Fruit fly (Drosophila melanogaster) whole organism, embryonic: Measurements from ENCODE around the gene superdeath.

Source experiments
- ATbp ChIP-seq: fragments of 200-800 bp; sonication (Bioruptor generic); optimal IDR thresholded peaks from 2 replicates; lab custom pipeline; 2017; ENCODE audit warnings: missing biosample characterization, mild to moderate bottlenecking, missing genetic modification characterization, missing genetic modification reagents
- Atf-2 ChIP-seq: fragments of 200-800 bp; sonication (Bioruptor generic); optimal IDR thresholded peaks from 2 replicates; lab custom pipeline; 2016; ENCODE audit warnings: missing biosample characterization, missing genetic modification characterization
- Blimp-1 ChIP-seq: fragments of 200-800 bp; sonication (Bioruptor generic); optimal IDR thresholded peaks from 3 replicates; lab custom pipeline; 2018; ENCODE audit warnings: missing biosample characterization, missing genetic modification characterization, mild to moderate bottlenecking, moderate library complexity, missing genetic modification reagents
- CG10462 ChIP-seq: fragments of 200-800 bp; sonication (Bioruptor generic); optimal IDR thresholded peaks from 2 replicates; lab custom pipeline; 2016; ENCODE audit warnings: missing biosample characterization, missing genetic modification characterization
- CG10543 ChIP-seq: fragments of 200-800 bp; sonication (Bioruptor generic); optimal IDR thresholded peaks from 3 replicates; lab custom pipeline; 2017; ENCODE audit warnings: missing biosample characterization, mild to moderate bottlenecking, missing genetic modification characterization, moderate library complexity
- CG11093 ChIP-seq: fragments of 200-800 bp; sonication (Bioruptor generic); IDR thresholded peaks from 3 replicates; pipeline ENCODE4 v1.3.6; 2022; ENCODE audit warnings: missing biosample characterization, missing genetic modification characterization
- CG11696 ChIP-seq: fragments of 200-800 bp; sonication (Bioruptor generic); IDR thresholded peaks from 2 replicates; pipeline ENCODE4 v1.3.6; 2022; ENCODE audit warnings: missing biosample characterization, missing genetic modification characterization
- CG13123 ChIP-seq: fragments of 200-800 bp; sonication (Bioruptor generic); optimal IDR thresholded peaks from 2 replicates; lab custom pipeline; 2016; ENCODE audit warnings: missing biosample characterization, missing genetic modification characterization
- CG14050 ChIP-seq: fragments of 200-800 bp; sonication (Bioruptor generic); IDR thresholded peaks from 3 replicates; pipeline ENCODE4 v1.3.6; 2022; ENCODE audit warnings: missing biosample characterization, missing genetic modification characterization
- CG17359 ChIP-seq: fragments of 200-800 bp; sonication (Bioruptor generic); optimal IDR thresholded peaks from 3 replicates; lab custom pipeline; 2018; ENCODE audit warnings: missing biosample characterization, mild to moderate bottlenecking, missing genetic modification characterization, moderate library complexity
- CG17385 ChIP-seq: fragments of 200-800 bp; sonication (Bioruptor generic); optimal IDR thresholded peaks from 3 replicates; lab custom pipeline; 2018; ENCODE audit warnings: missing biosample characterization, mild to moderate bottlenecking, missing genetic modification characterization
- CG18011 ChIP-seq: fragments of 200-800 bp; sonication (Bioruptor generic); optimal IDR thresholded peaks from 2 replicates; lab custom pipeline; 2017; ENCODE audit warnings: missing biosample characterization, missing genetic modification characterization, mild to moderate bottlenecking, moderate library complexity, missing genotype
- CG31224 ChIP-seq: fragments of 200-800 bp; sonication (Bioruptor generic); IDR thresholded peaks from 2 replicates; pipeline ENCODE4 v1.3.6; 2022; ENCODE audit warnings: missing biosample characterization, missing genetic modification characterization
- CG6272 ChIP-seq: fragments of 200-800 bp; sonication (Bioruptor generic); IDR thresholded peaks from 2 replicates; pipeline ENCODE4 v1.3.6; 2022; ENCODE audit warnings: missing biosample characterization, missing genetic modification characterization
- CG6654 ChIP-seq: fragments of 200-800 bp; sonication (Bioruptor generic); optimal IDR thresholded peaks from 2 replicates; lab custom pipeline; 2017; ENCODE audit warnings: missing biosample characterization, mild to moderate bottlenecking, missing genetic modification characterization
- CG6813 ChIP-seq: fragments of 200-800 bp; sonication (Bioruptor generic); optimal IDR thresholded peaks from 2 replicates; lab custom pipeline; 2017; ENCODE audit warnings: missing biosample characterization, missing genetic modification characterization, mild to moderate bottlenecking, moderate library complexity, missing genetic modification reagents
- CG7987 ChIP-seq: fragments of 200-800 bp; sonication (Bioruptor generic); optimal IDR thresholded peaks from 2 replicates; lab custom pipeline; 2018; ENCODE audit warnings: missing biosample characterization, mild to moderate bottlenecking, missing genetic modification characterization, moderate library complexity
- CG8281 ChIP-seq: fragments of 200-800 bp; sonication (Bioruptor generic); optimal IDR thresholded peaks from 2 replicates; lab custom pipeline; 2018; ENCODE audit warnings: missing biosample characterization, mild to moderate bottlenecking, missing genetic modification characterization, moderate library complexity
- CG9797 ChIP-seq: fragments of 200-800 bp; sonication (Bioruptor generic); optimal IDR thresholded peaks from 3 replicates; lab custom pipeline; 2018; ENCODE audit warnings: missing biosample characterization, mild to moderate bottlenecking, missing genetic modification characterization
- Doc3 ChIP-seq: fragments of 200-800 bp; sonication (Bioruptor generic); IDR thresholded peaks from 3 replicates; pipeline ENCODE4 v1.3.6; 2022; ENCODE audit warnings: missing biosample characterization, missing genetic modification characterization; ENCODE audit not compliant: partially characterized antibody
- ERR ChIP-seq: fragments of 200-800 bp; sonication (Bioruptor generic); optimal IDR thresholded peaks from 2 replicates; lab custom pipeline; 2016; ENCODE audit warnings: missing biosample characterization, missing genetic modification characterization
- HmgD ChIP-seq: fragments of 200-800 bp; sonication (Bioruptor generic); optimal IDR thresholded peaks from 3 replicates; lab custom pipeline; 2016; ENCODE audit warnings: missing biosample characterization, missing genetic modification characterization
- Hmx ChIP-seq: fragments of 200-800 bp; sonication (Bioruptor generic); optimal IDR thresholded peaks from 2 replicates; lab custom pipeline; 2016; ENCODE audit warnings: missing biosample characterization, missing genetic modification characterization
- Lpt ChIP-seq: fragments of >200 bp; optimal IDR thresholded peaks from 2 replicates; lab custom pipeline; 2018; ENCODE audit warnings: missing biosample characterization, missing genetic modification characterization
- MTF-1 ChIP-seq: fragments of 200-800 bp; sonication (Bioruptor generic); optimal IDR thresholded peaks from 2 replicates; lab custom pipeline; 2018; ENCODE audit warnings: missing biosample characterization, mild to moderate bottlenecking, missing genetic modification characterization, borderline replicate concordance
- Mrtf ChIP-seq: fragments of 200-800 bp; sonication (Bioruptor generic); IDR thresholded peaks from 3 replicates; pipeline ENCODE4 v1.3.6; 2022; ENCODE audit warnings: missing biosample characterization, missing genetic modification characterization
- NC2α ChIP-seq: fragments of 200-800 bp; sonication (Bioruptor generic); optimal IDR thresholded peaks from 2 replicates; lab custom pipeline; 2016; ENCODE audit warnings: missing biosample characterization, missing genetic modification characterization
- Poxn ChIP-seq: fragments of 200-800 bp; sonication (Bioruptor generic); IDR thresholded peaks from 2 replicates; pipeline ENCODE4 v1.3.6; 2022; ENCODE audit warnings: missing biosample characterization, missing genetic modification characterization
- Rx ChIP-seq: fragments of 200-800 bp; sonication (Bioruptor generic); IDR thresholded peaks from 2 replicates; pipeline ENCODE4 v1.3.6; 2022; ENCODE audit warnings: missing biosample characterization, missing genetic modification characterization
- Six4 ChIP-seq: fragments of 200-800 bp; sonication (Bioruptor generic); optimal IDR thresholded peaks from 2 replicates; lab custom pipeline; 2016; ENCODE audit warnings: missing biosample characterization, missing genetic modification characterization
- TFAM ChIP-seq: fragments of 200-800 bp; sonication (Bioruptor generic); optimal IDR thresholded peaks from 2 replicates; lab custom pipeline; 2017; ENCODE audit warnings: missing biosample characterization, missing genetic modification characterization, inconsistent platforms
- Xrp1 ChIP-seq: fragments of 200-800 bp; sonication (Bioruptor generic); IDR thresholded peaks from 2 replicates; pipeline ENCODE4 v1.3.6; 2022; ENCODE audit warnings: missing biosample characterization, missing genetic modification characterization
- ato ChIP-seq: fragments of 200-800 bp; sonication (Bioruptor generic); IDR thresholded peaks from 2 replicates; pipeline ENCODE4 v1.3.6; 2022; ENCODE audit warnings: missing biosample characterization, missing genetic modification characterization; ENCODE audit not compliant: partially characterized antibody
- ci ChIP-seq: fragments of 200-800 bp; sonication (Bioruptor generic); IDR thresholded peaks from 3 replicates; pipeline ENCODE4 v1.3.6; 2022; ENCODE audit warnings: missing biosample characterization, missing genetic modification characterization
- croc ChIP-seq: fragments of 200-800 bp; sonication (Bioruptor generic); conservative IDR thresholded peaks from 3 replicates; pipeline ENCODE4 v1.3.6; 2022; ENCODE audit warnings: missing biosample characterization, missing genetic modification characterization
- danr ChIP-seq: fragments of 200-800 bp; sonication (Bioruptor generic); IDR thresholded peaks from 2 replicates; pipeline ENCODE4 v1.3.6; 2022; ENCODE audit warnings: missing biosample characterization, missing genetic modification characterization
- dmrt11E ChIP-seq: fragments of 200-800 bp; sonication (Bioruptor generic); optimal IDR thresholded peaks from 3 replicates; lab custom pipeline; 2018; ENCODE audit warnings: missing biosample characterization, mild to moderate bottlenecking, missing genetic modification characterization, moderate library complexity
- dpn ChIP-seq, 2 experiments: fragments of 200-800 bp; sonication (Bioruptor generic); optimal IDR thresholded peaks; 3 replicates each; lab custom pipeline; 2016; ENCODE audit warnings: missing biosample characterization in 2 of 2, missing genetic modification characterization in 2 of 2
- eve ChIP-seq, 2 experiments: fragments of >200 bp; optimal IDR thresholded peaks; 2 replicates each; lab custom pipeline; 2017; ENCODE audit warnings: missing biosample characterization in 2 of 2, missing genetic modification characterization in 2 of 2
- gcm ChIP-seq: fragments of 200-800 bp; sonication (Bioruptor generic); optimal IDR thresholded peaks from 2 replicates; lab custom pipeline; 2019; ENCODE audit warnings: missing biosample characterization, mild to moderate bottlenecking, missing genetic modification characterization, moderate library complexity
- ind ChIP-seq: fragments of 200-800 bp; sonication (Bioruptor generic); optimal IDR thresholded peaks from 3 replicates; lab custom pipeline; 2016; ENCODE audit warnings: missing biosample characterization, missing genetic modification characterization
- nau ChIP-seq: fragments of 200-800 bp; sonication (Bioruptor generic); optimal IDR thresholded peaks from 3 replicates; lab custom pipeline; 2017; ENCODE audit warnings: missing biosample characterization, mild to moderate bottlenecking, missing genetic modification characterization, missing genetic modification reagents
- org-1 ChIP-seq: fragments of 200-800 bp; sonication (Bioruptor generic); optimal IDR thresholded peaks from 2 replicates; lab custom pipeline; 2017; ENCODE audit warnings: missing biosample characterization, missing genetic modification characterization
- sc ChIP-seq, 3 experiments: fragments of >200 bp in 2 of 3; fragments of 200-800 bp in 1 of 3; sonication (Bioruptor generic) in 1 of 3; optimal IDR thresholded peaks; 2 replicates in 2 of 3; 3 replicates in 1 of 3; lab custom pipeline; 2017; ENCODE audit warnings: mild to moderate bottlenecking in 1 of 3, missing biosample characterization in 1 of 3, missing genetic modification characterization in 1 of 3, missing genetic modification reagents in 1 of 3
- sna ChIP-seq: fragments of 200-800 bp; sonication (Bioruptor generic); IDR thresholded peaks from 2 replicates; pipeline ENCODE4 v1.3.6; 2022; ENCODE audit warnings: missing biosample characterization, missing genetic modification characterization; ENCODE audit not compliant: partially characterized antibody
- sqz ChIP-seq: fragments of 200-800 bp; sonication (Bioruptor generic); optimal IDR thresholded peaks from 3 replicates; lab custom pipeline; 2018; ENCODE audit warnings: missing biosample characterization, mild to moderate bottlenecking, missing genetic modification characterization
- twi ChIP-seq: fragments of 200-800 bp; optimal IDR thresholded peaks from 2 replicates; lab custom pipeline; 2019; ENCODE audit warnings: missing biosample characterization, mild to moderate bottlenecking, missing genetic modification characterization, moderate library complexity
- unpg ChIP-seq: fragments of 200-800 bp; sonication (Bioruptor generic); optimal IDR thresholded peaks from 3 replicates; lab custom pipeline; 2018; ENCODE audit warnings: missing biosample characterization, mild to moderate bottlenecking, missing genetic modification characterization, moderate library complexity

The superdeath gene

dm6 chr3R:29112398-29113150 lies 25.9 kb upstream of the superdeath start, which contains the start of the genes alpha-Man-Ib and Pdhb (continued):
- TF ChIP-seq CG6272 (peak; percentile 78), MTF-1 (GFP tag; lab: Kevin White, UChicago) (peak; percentile 48), eve (GFP tag; optimal IDR thresholded peaks at IDR 0.05; lab: Kevin White, UChicago) (no peak), CG10543 (GFP tag; lab: Kevin White, UChicago) (peak; percentile 87), sc (optimal IDR thresholded peaks at IDR 0.05; lab: Kevin White, UChicago) (no peak), sc (GFP tag; optimal IDR thresholded peaks at IDR 0.05; lab: Kevin White, UChicago) (peak; percentile 33), org-1 (GFP tag; lab: Kevin White, UChicago) (peak; percentile 53), TFAM (GFP tag; lab: Kevin White, UChicago) (no peak), Lpt (GFP tag; lab: Kevin White, UChicago) (no peak), Mrtf (GFP tag; lab: Robert Waterston, UW) (peak; percentile 75; the same call in 2 of the 3 replicates), nau (GFP tag; lab: Kevin White, UChicago) (no peak), ato (GFP tag; lab: Robert Waterston, UW) (no peak), HmgD (GFP tag; lab: Kevin White, UChicago) (peak; percentile 49), sna (GFP tag; lab: Robert Waterston, UW) (no peak), CG17385 (GFP tag; lab: Kevin White, UChicago) (peak; percentile 64), NC2α (no peak), CG7987 (GFP tag; lab: Kevin White, UChicago) (peak; percentile 17), Poxn (GFP tag; lab: Robert Waterston, UW) (no peak), CG11093 (peak; percentile 63; the same call in 1 of the 3 replicates), ind (GFP tag; lab: Kevin White, UChicago) (peak; percentile 83), ATbp (GFP tag; lab: Kevin White, UChicago) (peak; percentile 49), CG6654 (GFP tag; lab: Kevin White, UChicago) (peak; percentile 5), CG13123 (GFP tag; lab: Kevin White, UChicago) (peak; percentile 69), CG6813 (GFP tag; lab: Kevin White, UChicago) (peak; percentile 51), dpn (GFP tag; optimal IDR thresholded peaks at IDR 0.05; lab: Kevin White, UChicago) (peak; percentile 30 to 82), ci (GFP tag; lab: Robert Waterston, UW) (peak; percentile 23; the same call in 1 of the 3 replicates), ERR (GFP tag; lab: Kevin White, UChicago) (no peak), CG14050 (GFP tag; lab: Robert Waterston, UW) (peak; percentile 62; the same call in 2 of the 3 replicates), CG31224 (GFP tag; lab: Robert Waterston, UW) (peak; percentile 67), danr (peak; percentile 63; the same call in 1 of the 2 replicates), sqz (no peak), unpg (peak; percentile 76), CG18011 (GFP tag; lab: Kevin White, UChicago) (peak; percentile 39), Atf-2 (GFP tag; lab: Kevin White, UChicago) (no peak), gcm (GFP tag; lab: Kevin White, UChicago) (no peak), Doc3 (GFP tag; lab: Robert Waterston, UW) (0 out of 3 replicates have a peak, but pooled peaks have one; percentile 15), CG11696 (no peak), CG8281 (no peak), twi (peak; percentile 73), Six4 (GFP tag; lab: Kevin White, UChicago) (peak; percentile 41), Blimp-1 (GFP tag; lab: Kevin White, UChicago) (no peak), CG10462 (GFP tag; lab: Kevin White, UChicago) (peak; percentile 15), Xrp1 (GFP tag; lab: Robert Waterston, UW) (peak; percentile 80), CG17359 (tag; lab: Kevin White, UChicago) (peak; percentile 71), Rx (GFP tag; lab: Robert Waterston, UW) (peak; percentile 44), CG9797 (GFP tag; lab: Kevin White, UChicago) (peak; percentile 88), croc (GFP tag; lab: Robert Waterston, UW) (peak; percentile 67), Hmx (no peak), dmrt11E (peak; percentile 78)
